Fruit fly (Drosophila melanogaster): Measurements from ENCODE around the gene CG2608.

DNA sequence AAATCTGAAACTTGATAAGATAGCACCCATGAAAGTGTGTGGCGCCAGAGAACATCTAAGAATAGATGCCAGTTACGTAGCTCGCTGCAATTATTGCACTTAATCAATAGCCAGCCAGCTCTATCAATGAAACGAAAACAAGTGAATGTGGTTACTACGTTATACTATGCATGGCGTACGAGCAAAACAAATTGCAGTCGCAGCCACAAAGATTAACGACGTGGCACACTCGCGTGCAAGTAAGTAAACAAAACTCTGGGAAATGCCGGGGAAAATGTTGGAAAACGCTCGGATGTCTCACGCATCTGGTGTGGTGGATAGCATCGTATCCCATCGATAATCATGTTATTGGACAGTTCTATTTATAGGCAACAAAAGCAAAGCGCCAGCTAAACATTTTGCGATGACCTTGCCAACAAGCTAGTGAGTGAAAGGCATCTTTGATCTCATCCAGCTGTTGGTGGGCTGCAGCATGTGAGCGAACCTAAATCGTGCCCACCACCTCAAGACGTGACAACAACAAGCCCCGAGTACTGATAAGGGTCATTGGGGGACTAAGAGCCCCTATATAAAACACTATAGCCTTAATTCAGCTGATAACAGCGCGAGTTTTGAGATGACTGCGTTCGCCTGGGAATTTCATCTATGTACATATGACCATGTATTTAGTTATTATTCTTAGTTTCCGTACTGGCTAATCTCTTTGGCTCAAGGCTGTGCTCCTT lies 28.3 kb downstream of the CG2608 start:
- no peak for TF ChIP-seq CG7045 (GFP tag; optimal IDR thresholded peaks at IDR 0.05)
- no peak for TF ChIP-seq ovo (GFP tag; optimal IDR thresholded peaks at IDR 0.05)

All from whole organism, adult.